Fruit fly (Drosophila melanogaster) whole organism, embryonic: Measurements from ENCODE around the gene ClpP.

ENCODE experiments used
- ATbp ChIP-seq: fragments of 200-800 bp; sonication (Bioruptor generic); optimal IDR thresholded peaks from 2 replicates; lab custom pipeline; 2017; ENCODE audit warnings: missing biosample characterization, mild to moderate bottlenecking, missing genetic modification characterization, missing genetic modification reagents
- Ada2b ChIP-seq: fragments of 200-800 bp; sonication (Bioruptor generic); IDR thresholded peaks from 2 replicates; pipeline ENCODE4 v1.3.6; 2022; ENCODE audit warnings: missing biosample characterization, missing genetic modification characterization
- CG10431 ChIP-seq: fragments of 200-800 bp; sonication (Bioruptor generic); optimal IDR thresholded peaks from 3 replicates; lab custom pipeline; 2018; ENCODE audit warnings: missing biosample characterization, mild to moderate bottlenecking, missing genetic modification characterization
- CG10565 ChIP-seq: fragments of 200-800 bp; sonication (Bioruptor generic); optimal IDR thresholded peaks from 3 replicates; lab custom pipeline; 2016; ENCODE audit warnings: missing biosample characterization, mild to moderate bottlenecking, missing genetic modification characterization
- CG11247 ChIP-seq: fragments of 200-800 bp; sonication (Bioruptor generic); IDR thresholded peaks from 2 replicates; pipeline ENCODE4 v1.3.6; 2022; ENCODE audit warnings: missing biosample characterization, missing genetic modification characterization
- CG11398 ChIP-seq: fragments of 200-800 bp; sonication (Bioruptor generic); optimal IDR thresholded peaks from 2 replicates; lab custom pipeline; 2016; ENCODE audit warnings: missing biosample characterization, missing genetic modification characterization
- CG11456 ChIP-seq: fragments of 200-800 bp; sonication (Bioruptor generic); IDR thresholded peaks from 3 replicates; pipeline ENCODE4 v1.3.6; 2022; ENCODE audit warnings: missing biosample characterization, missing genetic modification characterization
- CG13894 ChIP-seq: fragments of 200-800 bp; sonication (Bioruptor generic); optimal IDR thresholded peaks from 3 replicates; lab custom pipeline; 2018; ENCODE audit warnings: missing biosample characterization, mild to moderate bottlenecking, missing genetic modification characterization, moderate library complexity
- CG14014 ChIP-seq: fragments of 200-800 bp; sonication (Bioruptor generic); IDR thresholded peaks from 2 replicates; pipeline ENCODE4 v1.3.6; 2022; ENCODE audit warnings: missing biosample characterization, missing genetic modification characterization
- CG15269 ChIP-seq: fragments of 200-800 bp; sonication (Bioruptor generic); optimal IDR thresholded peaks from 2 replicates; lab custom pipeline; 2018; ENCODE audit warnings: missing biosample characterization, mild to moderate bottlenecking, missing genetic modification characterization, moderate library complexity
- CG15601 ChIP-seq: fragments of 200-800 bp; sonication (Bioruptor generic); optimal IDR thresholded peaks from 3 replicates; lab custom pipeline; 2019; ENCODE audit warnings: missing biosample characterization, mild to moderate bottlenecking, missing genetic modification characterization, moderate library complexity
- CG17328 ChIP-seq: fragments of 200-800 bp; sonication (Bioruptor generic); IDR thresholded peaks from 2 replicates; pipeline ENCODE4 v1.3.6; 2022; ENCODE audit warnings: missing biosample characterization, missing genetic modification characterization
- CG17361 ChIP-seq: fragments of 200-800 bp; sonication (Bioruptor generic); IDR thresholded peaks from 3 replicates; pipeline ENCODE4 v1.3.6; 2022; ENCODE audit warnings: missing biosample characterization, missing genetic modification characterization
- CG2120 ChIP-seq: fragments of 200-800 bp; sonication (Bioruptor generic); optimal IDR thresholded peaks from 3 replicates; lab custom pipeline; 2016; ENCODE audit warnings: missing biosample characterization, missing genetic modification characterization
- CG32532 ChIP-seq: fragments of 200-800 bp; sonication (Bioruptor generic); IDR thresholded peaks from 2 replicates; pipeline ENCODE4 v1.3.6; 2022; ENCODE audit warnings: missing biosample characterization, missing genetic modification characterization
- CG4360 ChIP-seq: fragments of 200-800 bp; sonication (Bioruptor generic); IDR thresholded peaks from 2 replicates; pipeline ENCODE4 v1.3.6; 2022; ENCODE audit warnings: missing biosample characterization, missing genetic modification characterization
- CG7357 ChIP-seq: fragments of 200-800 bp; sonication (Bioruptor generic); IDR thresholded peaks from 3 replicates; pipeline ENCODE4 v1.3.6; 2022; ENCODE audit warnings: missing biosample characterization, missing genetic modification characterization
- CG8281 ChIP-seq: fragments of 200-800 bp; sonication (Bioruptor generic); optimal IDR thresholded peaks from 2 replicates; lab custom pipeline; 2018; ENCODE audit warnings: missing biosample characterization, mild to moderate bottlenecking, missing genetic modification characterization, moderate library complexity
- CG8290 ChIP-seq, 3 experiments: fragments of 200-800 bp; sonication (Bioruptor generic); optimal IDR thresholded peaks; 2 replicates each; lab custom pipeline; 2016 to 2019; ENCODE audit warnings: missing biosample characterization in 3 of 3, missing genetic modification characterization in 3 of 3, mild to moderate bottlenecking in 2 of 3, moderate library complexity in 1 of 3
- CG9215 ChIP-seq: fragments of 200-800 bp; sonication (Bioruptor generic); IDR thresholded peaks from 2 replicates; pipeline ENCODE4 v1.3.6; 2022; ENCODE audit warnings: missing biosample characterization, missing genetic modification characterization
- Camta ChIP-seq: fragments of 200-800 bp; sonication (Bioruptor generic); optimal IDR thresholded peaks from 2 replicates; lab custom pipeline; 2016; ENCODE audit warnings: missing biosample characterization, missing genetic modification characterization
- Dll ChIP-seq: fragments of 200-800 bp; sonication (Bioruptor generic); IDR thresholded peaks from 4 replicates; pipeline ENCODE4 v1.3.6; 2022; ENCODE audit warnings: missing biosample characterization, missing genetic modification characterization; ENCODE audit not compliant: partially characterized antibody
- Elba2 ChIP-seq: fragments of 200-800 bp; sonication (Bioruptor generic); optimal IDR thresholded peaks from 3 replicates; lab custom pipeline; 2016; ENCODE audit warnings: missing biosample characterization, missing genetic modification characterization
- HLHmδ ChIP-seq: fragments of 200-800 bp; sonication (Bioruptor generic); optimal IDR thresholded peaks from 2 replicates; lab custom pipeline; 2018; ENCODE audit warnings: missing biosample characterization, mild to moderate bottlenecking, missing genetic modification characterization, moderate library complexity
- Hand ChIP-seq: fragments of 200-800 bp; sonication (Bioruptor generic); optimal IDR thresholded peaks from 2 replicates; lab custom pipeline; 2017; ENCODE audit warnings: mild to moderate bottlenecking, missing biosample characterization, missing genetic modification reagents, missing genetic modification characterization
- Hsf ChIP-seq: fragments of 200-800 bp; sonication (Bioruptor generic); optimal IDR thresholded peaks from 3 replicates; lab custom pipeline; 2016; ENCODE audit warnings: missing biosample characterization, missing genetic modification characterization
- Lim3 ChIP-seq: fragments of 200-800 bp; sonication (Bioruptor generic); IDR thresholded peaks from 2 replicates; pipeline ENCODE4 v1.3.6; 2022; ENCODE audit warnings: missing biosample characterization, missing genetic modification characterization
- Med ChIP-seq: fragments of 200-800 bp; sonication (Bioruptor generic); peaks from one replicate; lab custom pipeline; 2016; ENCODE audit warnings: missing biosample characterization, missing genetic modification characterization, mild to moderate bottlenecking, inconsistent platforms, moderate library complexity
- Opbp ChIP-seq: fragments of 200-800 bp; sonication (Bioruptor generic); IDR thresholded peaks from 3 replicates; pipeline ENCODE4 v1.3.6; 2022; ENCODE audit warnings: missing biosample characterization, missing genetic modification characterization; ENCODE audit not compliant: partially characterized antibody
- abd-A ChIP-seq: fragments of 200-800 bp; sonication (Bioruptor generic); optimal IDR thresholded peaks from 3 replicates; lab custom pipeline; 2019; ENCODE audit warnings: missing biosample characterization, mild to moderate bottlenecking, missing genetic modification characterization, moderate library complexity
- chinmo ChIP-seq: fragments of 200-800 bp; sonication (Bioruptor generic); IDR thresholded peaks from 4 replicates; pipeline ENCODE4 v1.3.6; 2022; ENCODE audit warnings: missing biosample characterization, missing genetic modification characterization; ENCODE audit not compliant: partially characterized antibody
- chm ChIP-seq: fragments of 200-800 bp; sonication (Bioruptor generic); IDR thresholded peaks from 2 replicates; pipeline ENCODE4 v1.3.6; 2022; ENCODE audit warnings: missing biosample characterization, missing genetic modification characterization
- crp ChIP-seq, 2 experiments: fragments of 200-800 bp; sonication (Bioruptor generic); optimal IDR thresholded peaks; 2 replicates in 1 of 2; 3 replicates in 1 of 2; lab custom pipeline; 2017; ENCODE audit warnings: missing biosample characterization in 2 of 2, missing genetic modification characterization in 2 of 2, mild to moderate bottlenecking in 1 of 2, moderate library complexity in 1 of 2
- dpn ChIP-seq, 2 experiments: fragments of 200-800 bp; sonication (Bioruptor generic); optimal IDR thresholded peaks; 3 replicates each; lab custom pipeline; 2016; ENCODE audit warnings: missing biosample characterization in 2 of 2, missing genetic modification characterization in 2 of 2
- eve ChIP-seq, 2 experiments: fragments of >200 bp; optimal IDR thresholded peaks; 2 replicates each; lab custom pipeline; 2017; ENCODE audit warnings: missing biosample characterization in 2 of 2, missing genetic modification characterization in 2 of 2
- gsb ChIP-seq: fragments of 200-800 bp; sonication (Bioruptor generic); IDR thresholded peaks from 2 replicates; pipeline ENCODE4 v1.3.6; 2022; ENCODE audit warnings: missing biosample characterization, missing genetic modification characterization
- h ChIP-seq: fragments of >200 bp; optimal IDR thresholded peaks from 2 replicates; lab custom pipeline; 2017
- hkb ChIP-seq, 2 experiments: fragments of 200-800 bp in 1 of 2; fragments of >200 bp in 1 of 2; sonication (Bioruptor generic) in 1 of 2; IDR thresholded peaks in 1 of 2; optimal IDR thresholded peaks in 1 of 2; 2 replicates each; pipeline versions ENCODE4 v1.3.6 to Lab custom; 2017 to 2022; ENCODE audit warnings: missing biosample characterization in 1 of 2, missing genetic modification characterization in 1 of 2
- ken ChIP-seq: fragments of 200-800 bp; sonication (Bioruptor generic); IDR thresholded peaks from 3 replicates; pipeline ENCODE4 v1.3.6; 2022; ENCODE audit warnings: missing biosample characterization, missing genetic modification characterization
- mld ChIP-seq: fragments of 200-800 bp; sonication (Bioruptor generic); IDR thresholded peaks from 3 replicates; pipeline ENCODE4 v1.3.6; 2022; ENCODE audit warnings: missing biosample characterization, missing genetic modification characterization; ENCODE audit not compliant: partially characterized antibody
- pb ChIP-seq: fragments of 200-800 bp; sonication (Bioruptor generic); optimal IDR thresholded peaks from 3 replicates; lab custom pipeline; 2016; ENCODE audit warnings: missing biosample characterization, missing genetic modification characterization
- peb ChIP-seq: fragments of 200-800 bp; sonication (Bioruptor generic); IDR thresholded peaks from 2 replicates; pipeline ENCODE4 v1.3.6; 2022; ENCODE audit warnings: missing biosample characterization, missing genetic modification characterization
- pros ChIP-seq: fragments of 200-800 bp; sonication (Bioruptor generic); optimal IDR thresholded peaks from 3 replicates; lab custom pipeline; 2019; ENCODE audit warnings: missing biosample characterization, mild to moderate bottlenecking, missing genetic modification characterization, moderate library complexity
- pum ChIP-seq: fragments of 200-800 bp; sonication (Bioruptor generic); optimal IDR thresholded peaks from 2 replicates; lab custom pipeline; 2016; ENCODE audit warnings: missing biosample characterization, missing genetic modification characterization
- schlank ChIP-seq: fragments of 200-800 bp; sonication (Bioruptor generic); optimal IDR thresholded peaks from 2 replicates; lab custom pipeline; 2018; ENCODE audit warnings: missing biosample characterization, mild to moderate bottlenecking, missing genetic modification characterization
- so ChIP-seq: fragments of 200-800 bp; sonication (Bioruptor generic); IDR thresholded peaks from 3 replicates; pipeline ENCODE4 v1.3.6; 2022; ENCODE audit warnings: missing biosample characterization, missing genetic modification characterization
- stwl ChIP-seq: fragments of 200-800 bp; sonication (Bioruptor generic); optimal IDR thresholded peaks from 3 replicates; lab custom pipeline; 2018; ENCODE audit warnings: missing biosample characterization, mild to moderate bottlenecking, missing genetic modification characterization, moderate library complexity
- yki ChIP-seq: fragments of >200 bp; optimal IDR thresholded peaks from 3 replicates; lab custom pipeline; 2018
- zen ChIP-seq: fragments of 200-800 bp; sonication (Bioruptor generic); optimal IDR thresholded peaks from 3 replicates; lab custom pipeline; 2018; ENCODE audit warnings: missing biosample characterization, mild to moderate bottlenecking, missing genetic modification characterization, moderate library complexity

The ClpP gene

DNA sequence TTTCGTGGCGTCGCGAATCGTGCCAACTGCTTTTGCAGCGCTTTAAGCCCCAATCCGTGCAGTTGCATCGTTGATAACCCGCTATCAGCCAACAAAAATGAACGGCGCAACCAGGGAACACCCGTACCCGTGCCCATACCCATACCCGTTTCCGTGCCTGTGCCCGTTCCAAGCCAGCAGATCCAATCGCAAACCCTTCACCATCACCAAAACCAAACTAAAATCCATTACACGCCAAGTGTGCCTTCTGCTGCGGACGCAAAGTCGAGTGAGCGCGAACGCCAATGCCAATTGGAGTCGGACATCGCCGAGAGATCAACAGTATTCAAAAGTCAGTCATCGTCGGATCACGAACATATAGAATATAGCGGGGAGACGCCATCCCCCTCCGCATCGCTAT lies 22.4 kb upstream of the ClpP start:
- 0 out of 2 replicates have a peak, but pooled peaks have one; percentile 6 for TF ChIP-seq CG4360 (GFP tag; lab: Robert Waterston, UW)
- no peak for TF ChIP-seq stwl
- peak; percentile 71 for TF ChIP-seq Med (GFP tag; lab: Kevin White, UChicago)
- no peak for TF ChIP-seq HLHmδ (GFP tag; lab: Kevin White, UChicago)
- 0 out of 2 replicates have a peak, but pooled peaks have one; percentile 15 for TF ChIP-seq CG17328
- TF ChIP-seq Hand (GFP tag; lab: Kevin White, UChicago), result no peak
- 0 out of 3 replicates have a peak, but pooled peaks have one; percentile 50 for TF ChIP-seq mld (GFP tag; lab: Robert Waterston, UW)
- no peak for TF ChIP-seq CG13894
- TF ChIP-seq Elba2 (GFP tag; lab: Kevin White, UChicago), result peak; percentile 21

- TF ChIP-seq CG17361 (GFP tag; lab: Robert Waterston, UW), result peak; percentile 50; the same call in 2 of the 3 replicates
- TF ChIP-seq CG10565 (GFP tag; lab: Kevin White, UChicago), result no peak
- peak; percentile 63 for TF ChIP-seq Dll (GFP tag; lab: Robert Waterston, UW)
- TF ChIP-seq pros (GFP tag; lab: Kevin White, UChicago), result peak; percentile 74
- TF ChIP-seq CG7357 (GFP tag; lab: Robert Waterston, UW), result no peak
- TF ChIP-seq Lim3 (GFP tag; lab: Robert Waterston, UW), result no peak
- TF ChIP-seq ken (GFP tag; lab: Robert Waterston, UW), result no peak
- peak; percentile 56; the same call in 1 of the 2 replicates for TF ChIP-seq CG14014 (GFP tag; lab: Robert Waterston, UW)
- TF ChIP-seq chm (GFP tag; lab: Robert Waterston, UW), result no peak; the same call in 1 of the 2 replicates
- no peak for TF ChIP-seq pum (GFP tag; lab: Kevin White, UChicago)
- TF ChIP-seq Hsf (GFP tag; lab: Kevin White, UChicago), result peak; percentile 44
- peak; percentile 74 for TF ChIP-seq CG10431 (GFP tag; lab: Kevin White, UChicago)
- TF ChIP-seq abd-A (tag; lab: Kevin White, UChicago), result peak; percentile 99
- no peak; the same call in 2 of the 3 replicates for TF ChIP-seq Opbp
- no peak for TF ChIP-seq CG9215 (GFP tag; lab: Robert Waterston, UW)
- no peak for TF ChIP-seq Ada2b (GFP tag; lab: Robert Waterston, UW)
- TF ChIP-seq yki, result no peak
- peak; percentile 23 for TF ChIP-seq CG8281 (tag; lab: Kevin White, UChicago)
- TF ChIP-seq h (lab: Kevin White, UChicago), result no peak
- peak; percentile 98 for TF ChIP-seq chinmo
- TF ChIP-seq CG8290 (GFP tag; optimal IDR thresholded peaks at IDR 0.05; lab: Kevin White, UChicago), result peak; percentile 2
- TF ChIP-seq CG8290 (tag; optimal IDR thresholded peaks at IDR 0.05; lab: Kevin White, UChicago), result peak; percentile 75 to 91
- peak; percentile 36 for TF ChIP-seq Camta (GFP tag; lab: Kevin White, UChicago)
- peak; percentile 69 for TF ChIP-seq schlank (tag; lab: Kevin White, UChicago)
- TF ChIP-seq eve (GFP tag; optimal IDR thresholded peaks at IDR 0.05; lab: Kevin White, UChicago), result peak in 1 of 2 experiments; percentile 95
- peak; percentile 16 for TF ChIP-seq pb (GFP tag; lab: Kevin White, UChicago)
- no peak for TF ChIP-seq CG11456 (GFP tag; lab: Robert Waterston, UW)
- peak; percentile 29 for TF ChIP-seq zen (tag; lab: Kevin White, UChicago)
- peak; percentile 30 for TF ChIP-seq CG11398
- peak; percentile 73 for TF ChIP-seq ATbp (GFP tag; lab: Kevin White, UChicago)
- peak; percentile 36 for TF ChIP-seq CG15269 (tag; lab: Kevin White, UChicago)
- TF ChIP-seq peb, result no peak
- TF ChIP-seq crp (GFP tag; optimal IDR thresholded peaks at IDR 0.05; lab: Kevin White, UChicago), result no peak
- no peak; the same call in 1 of the 3 replicates for TF ChIP-seq so (GFP tag; lab: Robert Waterston, UW)
- TF ChIP-seq CG15601 (tag; lab: Kevin White, UChicago), result peak; percentile 77
- TF ChIP-seq CG2120 (GFP tag; lab: Kevin White, UChicago), result peak; percentile 69
- TF ChIP-seq dpn (GFP tag; optimal IDR thresholded peaks at IDR 0.05; lab: Kevin White, UChicago), result peak; percentile 44 to 62
- no peak for TF ChIP-seq hkb (optimal IDR thresholded peaks at IDR 0.05; lab: Kevin White, UChicago)
- peak; percentile 69 for TF ChIP-seq hkb (GFP tag; IDR thresholded peaks at IDR 0.05; lab: Robert Waterston, UW)
- peak; percentile 76; the same call in 1 of the 2 replicates for TF ChIP-seq CG32532
- TF ChIP-seq gsb, result no peak
- TF ChIP-seq CG11247 (GFP tag; lab: Robert Waterston, UW), result no peak
Measured at dm6 chr2L:10334854-10335277, 21.7 kb upstream of the ClpP start.
